Worm (Caenorhabditis elegans): ENCODE results near the gene R08A2.2.

R08A2.2 gene

DNA sequence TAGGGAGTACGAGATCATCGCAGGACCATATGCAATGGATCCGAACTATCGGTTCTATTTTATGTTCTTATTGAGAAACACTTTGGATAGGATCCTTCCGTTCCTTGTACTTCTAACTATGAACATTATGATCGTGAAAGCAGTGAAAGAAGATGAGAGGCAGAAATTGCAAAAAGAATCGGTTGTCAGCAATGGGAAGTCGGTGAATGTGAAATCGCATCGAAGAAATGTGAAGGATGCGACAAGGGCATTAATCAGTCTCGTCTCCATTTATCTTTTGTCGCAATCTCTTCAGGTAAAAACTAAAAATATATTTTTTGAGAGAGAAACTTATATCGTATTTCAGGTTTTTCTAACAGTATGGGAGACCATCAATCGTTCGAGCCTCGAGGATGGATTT is 32.6 kb downstream of the R08A2.2 start:
- peak in 1 of 2 experiments; percentile 55 for TF ChIP-seq unc-62 (GFP tag; optimal IDR thresholded peaks at IDR 0.05 in 1 of 2)
- no peak for TF ChIP-seq unc-62 (tag; optimal IDR thresholded peaks at IDR 0.05)
- peak; percentile 8 for TF ChIP-seq nhr-25 (tag; optimal IDR thresholded peaks at IDR 0.05; ENCODE audit: borderline replicate concordance, insufficient read depth)
- TF ChIP-seq nhr-237 (tag; optimal IDR thresholded peaks at IDR 0.05) = no peak
- TF ChIP-seq aha-1 (tag) = peak; percentile 15
- TF ChIP-seq lsy-2 (tag; optimal IDR thresholded peaks at IDR 0.05) = peak in 1 of 2 experiments; percentile 5

- no peak for TF ChIP-seq lin-39 (tag; optimal IDR thresholded peaks at IDR 0.05)
- no peak for TF ChIP-seq ZK337.2 (GFP tag; IDR thresholded peaks at IDR 0.05)
- TF ChIP-seq saeg-2 (GFP tag; IDR thresholded peaks at IDR 0.05) = no peak
- TF ChIP-seq tra-1 (GFP tag; IDR thresholded peaks at IDR 0.05) = no peak
- no peak for TF ChIP-seq spr-1 (tag; optimal IDR thresholded peaks at IDR 0.05)
- TF ChIP-seq lim-7 (GFP tag; IDR thresholded peaks at IDR 0.05) = no peak
- TF ChIP-seq aha-1 (tag) = peak; percentile 22
- TF ChIP-seq madf-5 (GFP tag; IDR thresholded peaks at IDR 0.05) = no peak
- TF ChIP-seq ceh-32 (tag; optimal IDR thresholded peaks at IDR 0.05; ENCODE audit: poor library complexity) = no peak
These were observed 35.5 kb downstream of the R08A2.2 start, which contains the start of gene C47E8.3 for ce11 chrV:14680014-14680413. TSS of gene C47E8.3 (plus strand) at chrV:14680314.

DNA sequence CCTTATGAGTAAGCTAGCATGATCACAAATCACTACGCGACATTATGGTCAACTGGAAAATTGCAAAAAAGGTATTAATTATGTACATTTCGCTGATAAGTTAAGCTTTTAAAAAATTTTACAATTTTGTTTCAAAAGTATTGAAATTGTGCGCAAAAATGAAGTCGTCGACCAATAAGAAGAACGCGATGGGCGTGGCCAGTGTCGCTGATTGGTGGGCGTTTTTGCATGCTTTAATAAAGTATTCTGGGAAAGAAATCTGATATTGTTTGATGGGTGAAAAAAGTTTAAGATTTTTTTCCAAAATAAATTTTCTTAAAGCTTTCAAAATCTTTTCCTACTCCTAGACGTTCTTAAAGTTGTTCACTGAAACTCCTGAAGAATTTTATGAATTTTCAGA is 37.2 kb downstream of the R08A2.2 start:
- TF ChIP-seq arid-1 (GFP tag; conservative IDR thresholded peaks at IDR 0.05) = no peak
- no peak for TF ChIP-seq attf-4 (tag; optimal IDR thresholded peaks at IDR 0.05)
- TF ChIP-seq vab-7 (GFP tag; IDR thresholded peaks at IDR 0.05) = no peak
- TF ChIP-seq daf-19 (GFP tag; conservative IDR thresholded peaks at IDR 0.05) = no peak
- no peak for TF ChIP-seq dmd-8 (GFP tag; IDR thresholded peaks at IDR 0.05)
- TF ChIP-seq unc-62 (GFP tag; optimal IDR thresholded peaks at IDR 0.05 in 1 of 2) = no peak
- no peak for TF ChIP-seq unc-62 (tag; optimal IDR thresholded peaks at IDR 0.05)
- no peak for TF ChIP-seq nhr-28 (tag; optimal IDR thresholded peaks at IDR 0.05)
- TF ChIP-seq nhr-25 (tag; optimal IDR thresholded peaks at IDR 0.05; ENCODE audit: borderline replicate concordance, insufficient read depth) = no peak
- no peak for TF ChIP-seq pqm-1 (tag; optimal IDR thresholded peaks at IDR 0.05)
- no peak for TF ChIP-seq mdl-1 (tag; optimal IDR thresholded peaks at IDR 0.05)
- no peak for TF ChIP-seq lim-7 (GFP tag; IDR thresholded peaks at IDR 0.05)
- TF ChIP-seq daf-8 (GFP tag; IDR thresholded peaks at IDR 0.05) = no peak

ce11 chrV:14665728-14666127 is 49.8 kb downstream of the R08A2.2 start, which contains the start of gene C47E8.1:
TSS of gene C47E8.1 (plus strand) at chrV:14666028.
- TF ChIP-seq pqm-1 (tag; optimal IDR thresholded peaks at IDR 0.05) = no peak

All from whole organism, L4 larva.